Fruit fly (Drosophila melanogaster) whole organism, adult: ENCODE measurements around the gene cysu.

Source experiments
- CG14711 ChIP-seq: fragments of 200-800 bp; sonication (Bioruptor generic); optimal IDR thresholded peaks from 2 replicates; lab custom pipeline; 2018; ENCODE audit warnings: missing biosample characterization, mild to moderate bottlenecking, missing genetic modification characterization, moderate library complexity
- CG33017 ChIP-seq: fragments of 200-800 bp; sonication (Bioruptor generic); optimal IDR thresholded peaks from 2 replicates; lab custom pipeline; 2018; ENCODE audit warnings: missing biosample characterization, mild to moderate bottlenecking, missing genetic modification characterization, moderate library complexity
- CG7101 ChIP-seq: fragments of 200-800 bp; sonication (Bioruptor generic); optimal IDR thresholded peaks from 2 replicates; lab custom pipeline; 2018; ENCODE audit warnings: missing biosample characterization, mild to moderate bottlenecking, missing genetic modification characterization, moderate library complexity
- Crg-1 ChIP-seq: fragments of 200-800 bp; sonication (Bioruptor generic); optimal IDR thresholded peaks from 2 replicates; lab custom pipeline; 2016; ENCODE audit warnings: missing biosample characterization, missing genetic modification characterization
- cnc ChIP-seq, 2 experiments: fragments of >200 bp; optimal IDR thresholded peaks; 2 replicates each; lab custom pipeline; 2017
- tj ChIP-seq: fragments of 200-800 bp; sonication (Bioruptor generic); optimal IDR thresholded peaks from 3 replicates; lab custom pipeline; 2017; ENCODE audit warnings: missing biosample characterization, mild to moderate bottlenecking, missing genetic modification characterization, moderate library complexity

The cysu gene

DNA sequence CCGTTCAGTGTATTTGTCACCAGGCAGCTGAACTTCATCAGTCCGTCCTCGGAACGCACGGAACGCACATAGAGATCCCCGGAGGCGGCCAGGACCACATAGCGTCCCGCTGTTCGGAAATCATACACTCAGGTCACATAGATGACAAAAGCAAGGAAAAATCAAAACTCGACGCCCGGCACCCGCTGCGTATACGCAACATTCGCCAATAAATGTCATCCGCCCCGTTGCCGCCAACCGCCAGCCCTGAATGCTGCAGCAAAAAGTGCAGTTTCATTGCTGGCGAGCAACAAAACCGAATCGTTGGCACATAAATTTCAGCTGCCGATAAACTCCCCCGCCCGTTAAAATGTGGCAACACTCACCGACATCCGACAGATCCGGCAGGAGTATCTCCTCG lies 66.5 kb downstream of the cysu start:
- TF ChIP-seq Crg-1 (GFP tag; lab: Kevin White, UChicago) (no peak), CG14711 (no peak), CG33017 (no peak), tj (GFP tag; lab: Kevin White, UChicago) (no peak), cnc (optimal IDR thresholded peaks at IDR 0.05; lab: Kevin White, UChicago) (no peak), CG7101 (tag; lab: Kevin White, UChicago) (no peak)
